Fruit fly (Drosophila melanogaster) Kc167 (cell line): ENCODE results near the gene bora.

ENCODE experiments used
- Myc ChIP-seq: fragments of >200 bp; optimal IDR thresholded peaks from 2 replicates; lab custom pipeline; 2017; ENCODE audit warnings: missing external identifiers
- Sin3A ChIP-seq: fragments of >200 bp; optimal IDR thresholded peaks from 2 replicates; lab custom pipeline; 2018; ENCODE audit warnings: missing external identifiers
- h ChIP-seq: fragments of >200 bp; optimal IDR thresholded peaks from 3 replicates; lab custom pipeline; 2018; ENCODE audit warnings: missing external identifiers
- insv ChIP-seq: fragments of >200 bp; optimal IDR thresholded peaks from 3 replicates; lab custom pipeline; 2018; ENCODE audit warnings: missing external identifiers
- psq ChIP-seq: fragments of >200 bp; optimal IDR thresholded peaks from 2 replicates; lab custom pipeline; 2017; ENCODE audit warnings: missing external identifiers
- ttk ChIP-seq: sonication (Bioruptor generic); optimal IDR thresholded peaks from 2 replicates; lab custom pipeline; 2017; ENCODE audit warnings: missing external identifiers

bora gene

DNA sequence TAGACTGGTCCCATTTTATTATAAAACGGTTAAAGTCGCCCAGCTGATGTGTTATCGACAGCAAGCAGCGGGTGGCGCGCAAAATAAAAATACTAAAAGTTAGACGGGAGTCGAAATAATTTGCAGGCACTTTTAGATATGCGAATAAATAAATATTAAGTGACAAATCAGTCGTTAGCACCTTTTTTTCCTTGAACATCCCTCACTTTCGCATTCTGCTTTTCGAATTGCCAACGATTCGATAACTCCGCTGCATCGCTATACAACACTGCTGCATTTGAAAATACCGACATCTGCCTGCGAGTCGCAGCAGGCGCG, at the start of gene bora:
Gene bora (plus strand): TSS at position 271 of the 318 bp plus-strand sequence.
- TF ChIP-seq Sin3A (lab: Kevin White, UChicago) (no peak), Myc (lab: Kevin White, UChicago) (no peak), h (lab: Kevin White, UChicago) (no peak), psq (lab: Kevin White, UChicago) (no peak), insv (no peak), ttk (lab: Kevin White, UChicago) (no peak)

DNA sequence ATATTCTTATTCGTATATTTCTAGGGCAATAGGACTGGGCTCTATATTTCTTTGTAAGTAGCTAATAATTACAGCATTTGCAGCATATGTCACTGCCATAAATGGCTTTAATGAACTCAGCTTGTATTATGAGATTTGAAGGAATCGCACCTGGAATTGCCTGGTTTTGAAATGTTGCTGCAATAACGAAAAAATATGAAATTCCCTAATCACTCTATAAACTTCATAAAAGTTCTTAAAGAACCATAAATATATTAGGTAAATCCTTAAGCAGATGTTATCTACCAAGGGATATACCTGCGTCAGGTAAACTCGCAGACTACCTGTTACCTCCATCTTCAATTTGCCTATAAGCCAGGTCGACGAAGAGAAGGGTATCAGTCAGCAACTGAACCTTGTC, 34.1 kb upstream of the bora start, which contains the start of gene CG7271:
Gene CG7271 (plus strand): TSS at position 373 of the 400 bp plus-strand sequence.
- no peak for TF ChIP-seq h (lab: Kevin White, UChicago)
- no peak for TF ChIP-seq ttk (lab: Kevin White, UChicago)
- no peak for TF ChIP-seq insv
- no peak for TF ChIP-seq psq (lab: Kevin White, UChicago)
- no peak for TF ChIP-seq Sin3A (lab: Kevin White, UChicago)
- no peak for TF ChIP-seq Myc (lab: Kevin White, UChicago)

DNA sequence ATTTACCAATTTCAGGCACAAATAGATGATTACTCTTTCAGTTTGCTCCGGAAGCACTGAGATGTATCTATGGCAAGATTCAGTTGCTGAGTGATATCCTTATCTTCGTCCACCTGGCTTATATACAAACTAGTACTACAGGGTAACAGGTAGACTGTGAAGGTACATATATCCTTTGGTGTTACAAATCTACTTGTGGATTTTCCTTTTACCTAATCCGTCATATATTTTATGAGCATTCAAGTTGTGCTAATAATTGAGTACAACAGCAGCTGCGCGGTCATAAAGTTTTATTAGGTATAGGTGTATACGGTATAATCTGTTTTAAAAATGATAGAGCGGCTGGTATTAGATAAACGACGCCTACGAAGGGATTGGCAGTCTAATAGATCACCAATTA, 28.8 kb upstream of the bora start, which contains the start of gene term:
Gene term (minus strand): TSS at position 101 of the 400 bp plus-strand sequence.
- TF ChIP-seq insv (no peak), ttk (lab: Kevin White, UChicago) (no peak), Sin3A (lab: Kevin White, UChicago) (no peak), psq (lab: Kevin White, UChicago) (no peak), h (lab: Kevin White, UChicago) (no peak), Myc (lab: Kevin White, UChicago) (no peak)

DNA sequence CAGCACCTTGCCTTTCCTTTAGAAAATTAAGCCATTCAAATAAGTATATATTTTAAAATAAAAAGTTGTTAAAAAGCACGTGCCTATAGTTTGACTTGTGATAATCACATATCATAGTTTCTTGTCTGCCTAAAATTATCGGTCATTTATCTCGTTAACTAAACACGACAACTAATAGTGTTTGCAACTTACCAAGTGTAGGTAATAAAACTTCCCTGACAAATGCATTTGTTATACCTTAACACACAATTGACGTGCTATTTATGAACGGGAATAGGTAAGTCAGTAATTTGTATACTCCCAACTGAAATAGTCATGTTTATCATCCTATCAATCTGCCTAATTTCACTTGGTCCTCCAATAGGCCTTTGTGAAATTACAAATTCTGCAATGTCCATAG, 19.4 kb upstream of the bora start, which contains the start of gene CG18234:
Gene CG18234 (plus strand): TSS at position 301 of the 400 bp plus-strand sequence.
- no peak for TF ChIP-seq Sin3A (lab: Kevin White, UChicago)
- TF ChIP-seq h (lab: Kevin White, UChicago): no peak
- no peak for TF ChIP-seq ttk (lab: Kevin White, UChicago)
- no peak for TF ChIP-seq insv
- TF ChIP-seq Myc (lab: Kevin White, UChicago): no peak
- no peak for TF ChIP-seq psq (lab: Kevin White, UChicago)

DNA sequence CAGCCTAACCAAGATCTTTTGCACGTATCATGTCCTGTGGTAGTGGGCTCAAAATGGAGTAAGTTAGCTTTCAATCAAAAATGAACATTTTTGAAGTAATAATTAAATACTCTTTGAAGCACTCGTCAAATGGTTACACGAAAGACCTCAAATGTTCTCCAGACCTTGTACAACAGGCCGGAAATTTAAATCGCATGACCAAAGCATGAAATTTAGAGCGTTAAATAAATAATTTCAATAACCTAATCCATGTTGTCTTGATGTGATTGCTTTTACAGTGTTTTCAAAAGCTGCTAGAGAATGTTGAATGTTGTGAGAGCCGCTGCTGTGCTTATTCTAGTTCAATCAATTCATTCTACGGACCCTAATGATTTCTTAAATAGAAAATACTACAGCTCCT, 17.3 kb upstream of the bora start, which contains the start of gene CG18233:
Gene CG18233 (plus strand): TSS at position 301 of the 400 bp plus-strand sequence.
- no peak for TF ChIP-seq Sin3A (lab: Kevin White, UChicago)
- TF ChIP-seq Myc (lab: Kevin White, UChicago): no peak
- TF ChIP-seq ttk (lab: Kevin White, UChicago): no peak
- TF ChIP-seq h (lab: Kevin White, UChicago): no peak
- TF ChIP-seq insv: no peak
- no peak for TF ChIP-seq psq (lab: Kevin White, UChicago)

- TF ChIP-seq h (lab: Kevin White, UChicago): no peak
- no peak for TF ChIP-seq Sin3A (lab: Kevin White, UChicago)
- no peak for TF ChIP-seq insv
- no peak for TF ChIP-seq Myc (lab: Kevin White, UChicago)
- TF ChIP-seq ttk (lab: Kevin White, UChicago): no peak
These were observed 15.3 kb upstream of the bora start, which contains the start of gene CG18231 for dm6 chr3L:18607162-18607561. Gene CG18231, plus strand, starts transcription at chr3L:18607462.

DNA sequence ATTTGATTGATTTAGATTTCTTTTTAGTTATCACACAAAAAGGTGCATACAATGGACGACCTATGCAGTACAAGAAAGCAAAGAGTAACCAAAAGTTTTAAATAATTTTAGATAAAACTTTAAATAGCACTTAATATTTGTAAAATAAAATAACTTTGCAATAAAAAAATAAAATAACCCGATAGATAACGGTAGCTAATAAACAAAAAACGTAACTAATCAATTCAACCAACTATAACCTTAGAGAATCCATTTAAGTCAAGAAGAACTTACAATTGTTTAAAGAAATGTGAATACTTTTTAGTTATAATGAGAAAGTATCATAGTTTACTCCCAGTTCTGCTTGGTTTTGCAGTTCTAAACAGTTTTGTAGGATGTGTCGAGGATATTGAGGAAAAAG, 13.2 kb upstream of the bora start, which contains the start of gene CG32201:
Gene CG32201 (plus strand): TSS at position 301 of the 400 bp plus-strand sequence.
- no peak for TF ChIP-seq Sin3A (lab: Kevin White, UChicago)
- TF ChIP-seq psq (lab: Kevin White, UChicago): no peak
- TF ChIP-seq Myc (lab: Kevin White, UChicago): no peak
- no peak for TF ChIP-seq h (lab: Kevin White, UChicago)
- TF ChIP-seq insv: no peak
- no peak for TF ChIP-seq ttk (lab: Kevin White, UChicago)

DNA sequence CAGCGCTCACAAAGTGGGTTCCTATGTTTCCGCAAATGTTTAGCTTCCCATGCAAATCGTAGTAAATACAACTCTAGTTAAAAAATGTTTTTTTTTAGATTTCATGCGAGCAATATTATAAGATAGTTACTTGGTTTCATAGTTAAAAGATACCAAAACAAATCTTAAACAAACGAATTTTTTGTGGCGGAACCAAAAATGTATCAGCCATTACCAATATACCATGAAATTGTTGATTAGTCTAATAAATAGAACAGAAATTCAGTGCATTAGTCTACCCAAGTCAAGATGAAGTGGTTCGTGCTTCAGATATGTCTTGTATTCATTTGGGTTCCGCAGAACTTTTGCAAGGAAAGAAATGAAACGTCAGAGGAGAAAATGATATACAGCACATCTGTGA, 10.9 kb upstream of the bora start, which contains the start of gene CG32199:
Gene CG32199 (plus strand): TSS at position 301 of the 400 bp plus-strand sequence.
- TF ChIP-seq ttk (lab: Kevin White, UChicago): no peak
- no peak for TF ChIP-seq psq (lab: Kevin White, UChicago)
- no peak for TF ChIP-seq h (lab: Kevin White, UChicago)
- TF ChIP-seq insv: no peak
- no peak for TF ChIP-seq Sin3A (lab: Kevin White, UChicago)
- no peak for TF ChIP-seq Myc (lab: Kevin White, UChicago)

DNA sequence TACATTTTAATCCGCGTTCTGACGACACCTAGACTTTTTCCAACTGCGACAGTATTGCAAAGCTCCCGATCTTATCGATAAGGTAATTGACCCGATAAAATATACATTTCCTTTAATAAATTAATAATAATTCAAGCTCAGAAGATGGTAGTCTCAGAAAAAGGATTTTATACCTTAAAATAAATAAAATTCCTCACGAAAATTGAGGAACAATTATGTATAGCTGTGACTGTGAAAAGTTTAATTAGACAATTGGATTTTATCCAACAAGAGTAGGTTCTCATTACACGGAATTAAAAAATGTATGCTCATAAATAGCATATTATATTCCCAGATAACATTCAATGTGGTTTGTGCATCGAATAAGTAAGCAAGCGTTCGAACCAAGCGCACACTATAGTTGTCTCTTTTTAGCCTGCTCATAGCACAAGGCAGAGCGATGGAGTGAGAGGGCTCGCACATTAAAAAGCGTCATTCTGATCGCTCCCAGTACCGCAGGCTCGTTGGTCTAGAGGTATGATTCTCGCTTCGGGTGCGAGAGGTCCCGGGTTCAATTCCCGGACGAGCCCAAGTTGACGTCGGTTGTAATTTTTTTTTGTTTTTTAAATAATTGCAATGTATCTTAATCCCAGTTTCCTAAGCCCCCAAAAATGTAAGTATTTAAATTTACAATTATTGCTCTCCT, 4.5 kb upstream of the bora start, which contains the start of the genes CG13380 and CG4174:
Gene CG13380 (minus strand): TSS at position 51 of the 685 bp plus-strand sequence.
Gene CG4174 (minus strand): TSS at position 51 of the 685 bp plus-strand sequence.
- no peak for TF ChIP-seq Myc (lab: Kevin White, UChicago)
- no peak for TF ChIP-seq ttk (lab: Kevin White, UChicago)
- TF ChIP-seq psq (lab: Kevin White, UChicago): no peak
- TF ChIP-seq Sin3A (lab: Kevin White, UChicago): no peak
- TF ChIP-seq insv: no peak
- TF ChIP-seq h (lab: Kevin White, UChicago): no peak

- no peak for TF ChIP-seq Myc (lab: Kevin White, UChicago)
- TF ChIP-seq Sin3A (lab: Kevin White, UChicago): no peak
- no peak for TF ChIP-seq insv
- no peak for TF ChIP-seq psq (lab: Kevin White, UChicago)
These were observed 1.3 kb upstream of the bora start for dm6 chr3L:18620988-18621734.

DNA sequence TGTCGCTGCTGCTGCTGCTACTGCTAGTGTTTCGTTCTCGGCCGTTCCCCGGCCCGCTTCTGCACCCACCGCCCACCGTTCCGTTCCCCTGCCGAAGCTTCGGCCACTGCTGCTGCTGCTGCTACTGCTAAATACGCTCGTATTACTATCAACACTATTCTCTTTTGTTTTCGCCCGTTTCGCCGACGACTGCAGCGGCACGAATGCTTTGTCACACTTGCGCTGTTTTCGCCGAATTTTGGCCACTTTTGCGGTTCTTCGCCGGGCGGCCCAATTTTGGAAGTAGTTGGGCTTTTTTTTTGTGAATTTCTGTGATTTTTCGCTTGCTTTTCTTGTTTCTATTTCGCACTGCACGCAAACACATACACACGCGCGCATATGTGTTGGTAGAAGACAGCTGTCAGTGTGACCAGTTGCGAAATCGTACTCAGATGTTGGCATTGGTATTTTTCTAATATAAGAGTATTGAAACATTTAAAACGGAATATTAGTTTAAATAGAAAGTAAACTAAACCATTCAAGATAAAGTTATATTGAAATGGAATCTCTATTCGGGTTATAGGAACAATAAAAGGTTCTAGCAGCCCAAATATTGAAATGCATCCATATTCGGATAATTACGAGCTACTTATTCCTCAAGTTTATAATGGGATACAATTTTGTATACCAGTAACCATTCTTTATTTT, 614 bp upstream of the bora start, which contains the start of gene not:
Gene not (minus strand): TSS at position 395 of the 687 bp plus-strand sequence.
- no peak for TF ChIP-seq Sin3A (lab: Kevin White, UChicago)
